Fruit fly (Drosophila melanogaster): ENCODE measurements around the gene slou.

The slou gene

dm6 chr3R:21594417-21594892, 37.5 kb upstream of the slou start (continued):
- TF ChIP-seq CrebB (tag; optimal IDR thresholded peaks at IDR 0.05) (no peak), Dll (GFP tag; IDR thresholded peaks at IDR 0.05; ENCODE audit: partially characterized antibody) (no peak), Usf (GFP tag; optimal IDR thresholded peaks at IDR 0.05) (no peak), sc (optimal IDR thresholded peaks at IDR 0.05) (no peak), sc (GFP tag; optimal IDR thresholded peaks at IDR 0.05) (peak; percentile 42), knrl (GFP tag; IDR thresholded peaks at IDR 0.05; ENCODE audit: partially characterized antibody) (0 out of 3 replicates have a peak, but pooled peaks have one; percentile 14), CG10267 (tag; optimal IDR thresholded peaks at IDR 0.05) (peak; percentile 23), tin (GFP tag; optimal IDR thresholded peaks at IDR 0.05) (peak; percentile 1), CG3407 (GFP tag; optimal IDR thresholded peaks at IDR 0.05) (peak; percentile 9), CG11504 (tag; optimal IDR thresholded peaks at IDR 0.05) (peak; percentile 55), CG8388 (GFP tag; optimal IDR thresholded peaks at IDR 0.05) (peak; percentile 22), Xbp1 (GFP tag; optimal IDR thresholded peaks at IDR 0.05) (peak; percentile 5), CG1529 (GFP tag; optimal IDR thresholded peaks at IDR 0.05) (peak; percentile 27), CG4404 (GFP tag; IDR thresholded peaks at IDR 0.05) (0 out of 2 replicates have a peak, but pooled peaks have one; percentile 19), CG12391 (tag; optimal IDR thresholded peaks at IDR 0.05) (peak; percentile 51), CG17385 (GFP tag; optimal IDR thresholded peaks at IDR 0.05) (peak; percentile 21), cad (GFP tag; optimal IDR thresholded peaks at IDR 0.05) (no peak), CG6175 (GFP tag; IDR thresholded peaks at IDR 0.05) (peak; percentile 53; the same call in 1 of the 3 replicates), CG2678 (tag; optimal IDR thresholded peaks at IDR 0.05) (peak; percentile 33), pfk (GFP tag; optimal IDR thresholded peaks at IDR 0.05) (no peak), bsh (GFP tag; optimal IDR thresholded peaks at IDR 0.05) (peak; percentile 44 to 54), so (GFP tag; IDR thresholded peaks at IDR 0.05) (peak; percentile 52; the same call in 1 of the 3 replicates), CG10431 (GFP tag; optimal IDR thresholded peaks at IDR 0.05) (peak; percentile 9), CG6813 (GFP tag; optimal IDR thresholded peaks at IDR 0.05) (peak; percentile 9)

DNA sequence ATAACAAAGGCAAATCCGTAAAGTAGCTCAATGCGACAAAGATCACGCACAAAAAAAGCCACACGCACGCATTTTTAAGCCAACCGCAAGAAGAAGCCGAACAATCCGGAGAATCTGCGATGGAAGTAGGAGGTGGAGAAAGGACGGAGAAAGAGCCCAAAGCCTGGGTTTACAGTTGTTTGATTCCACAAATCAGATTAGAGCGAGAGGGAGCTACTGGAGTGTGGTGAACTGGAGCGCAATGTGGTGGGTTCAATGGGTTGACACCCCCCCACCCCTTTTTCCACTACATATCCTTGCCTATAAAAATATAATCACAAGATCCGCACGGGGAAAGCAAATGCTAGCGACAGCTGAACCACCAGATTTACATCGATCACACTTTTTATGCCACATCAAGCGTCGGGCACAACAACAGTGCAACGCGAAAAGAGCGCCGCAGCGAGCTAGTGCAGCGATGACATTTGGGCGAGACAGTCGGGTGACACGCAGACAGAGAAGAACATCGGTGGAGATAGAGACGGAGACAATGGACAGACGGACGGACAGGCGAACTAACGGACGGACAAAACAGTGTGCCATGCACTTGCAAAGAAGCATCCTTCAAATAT, 36.9 kb upstream of the slou start:
- TF ChIP-seq CG15514 (GFP tag; optimal IDR thresholded peaks at IDR 0.05) (no peak), sens (GFP tag) (peak; percentile 61), CG17802 (tag; optimal IDR thresholded peaks at IDR 0.05) (no peak), chinmo (GFP tag; IDR thresholded peaks at IDR 0.05; ENCODE audit: partially characterized antibody) (0 out of 4 replicates have a peak, but pooled peaks have one; percentile 13), Ets65A (GFP tag) (peak; percentile 68), oc (tag; optimal IDR thresholded peaks at IDR 0.05) (peak; percentile 93), sim (GFP tag; IDR thresholded peaks at IDR 0.05) (no peak), Dbx (GFP tag; IDR thresholded peaks at IDR 0.05) (peak; percentile 24; the same call in 1 of the 3 replicates), CG6654 (GFP tag; optimal IDR thresholded peaks at IDR 0.05) (no peak), CG1832 (GFP tag; optimal IDR thresholded peaks at IDR 0.05) (peak; percentile 47), onecut (GFP tag; IDR thresholded peaks at IDR 0.05) (no peak), HLHmδ (GFP tag; optimal IDR thresholded peaks at IDR 0.05) (no peak), Rfx (GFP tag; IDR thresholded peaks at IDR 0.05) (0 out of 2 replicates have a peak, but pooled peaks have one; percentile 8), dati (GFP tag; IDR thresholded peaks at IDR 0.05) (no peak), kni (GFP tag; optimal IDR thresholded peaks at IDR 0.05) (peak; percentile 51), Fer1 (GFP tag; optimal IDR thresholded peaks at IDR 0.05) (no peak), dpn (GFP tag; optimal IDR thresholded peaks at IDR 0.05) (no peak), stwl (tag; optimal IDR thresholded peaks at IDR 0.05) (peak; percentile 10), D19B (GFP tag; optimal IDR thresholded peaks at IDR 0.05) (no peak), ab (GFP tag; optimal IDR thresholded peaks at IDR 0.05) (no peak), Scr (GFP tag; IDR thresholded peaks at IDR 0.05; ENCODE audit: partially characterized antibody) (peak; percentile 11; the same call in 1 of the 2 replicates), eyg (GFP tag; optimal IDR thresholded peaks at IDR 0.05) (no peak), CG6175 (GFP tag; IDR thresholded peaks at IDR 0.05) (no peak), sug (tag; optimal IDR thresholded peaks at IDR 0.05) (no peak), CG32772 (GFP tag; IDR thresholded peaks at IDR 0.05) (no peak), ara (GFP tag; IDR thresholded peaks at IDR 0.05) (0 out of 2 replicates have a peak, but pooled peaks have one; percentile 30)

Measured in whole organism, embryonic.